Fruit fly (Drosophila melanogaster): ENCODE data around the gene CG15517.

DNA sequence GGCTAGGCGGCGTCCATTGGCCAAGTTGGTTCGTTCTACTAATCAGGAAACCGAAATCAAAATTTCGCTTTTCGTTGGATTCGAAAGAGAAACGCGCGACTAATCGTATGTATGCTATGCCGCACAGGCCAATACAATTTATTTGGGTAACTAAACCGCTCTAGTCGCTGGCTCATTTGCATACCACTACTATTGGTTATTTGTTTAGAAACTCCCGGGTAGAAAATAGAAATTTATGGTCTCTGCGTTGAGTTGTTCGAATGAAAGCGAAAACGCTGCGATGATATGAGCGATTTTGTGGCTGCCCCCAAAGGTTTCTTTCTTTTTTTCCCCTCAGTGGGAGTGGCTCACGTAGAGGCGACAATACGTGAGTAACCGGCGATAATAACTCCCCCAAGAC is 10.6 kb downstream of the CG15517 start:
- TF ChIP-seq CG8478 (optimal IDR thresholded peaks at IDR 0.05) (no peak), CTCF (optimal IDR thresholded peaks at IDR 0.05) (no peak)
